Fruit fly (Drosophila melanogaster) whole organism, embryonic: ENCODE data around the gene TfIIA-S.
A peak's percentile ranks its signal among the peaks of the same experiment; 100 is the strongest.

Experiments used
- Awh ChIP-seq: fragments of 200-800 bp; sonication (Bioruptor generic); IDR thresholded peaks from 2 replicates; pipeline ENCODE4, ENCODE4 v1.3.6; 2022; ENCODE audit warnings: missing biosample characterization, missing genetic modification characterization
- Bgb ChIP-seq: fragments of 200-800 bp; sonication (Bioruptor generic); IDR thresholded peaks from 2 replicates; pipeline ENCODE4 v1.3.6; 2022; ENCODE audit warnings: missing biosample characterization, missing genetic modification characterization; ENCODE audit not compliant: partially characterized antibody
- CG11398 ChIP-seq: fragments of 200-800 bp; sonication (Bioruptor generic); optimal IDR thresholded peaks from 2 replicates; lab custom pipeline; 2016; ENCODE audit warnings: missing biosample characterization, missing genetic modification characterization
- CG12236 ChIP-seq: fragments of 200-800 bp; sonication (Bioruptor generic); optimal IDR thresholded peaks from 2 replicates; lab custom pipeline; 2016; ENCODE audit warnings: missing biosample characterization, missing genetic modification characterization
- CG13894 ChIP-seq: fragments of 200-800 bp; sonication (Bioruptor generic); optimal IDR thresholded peaks from 3 replicates; lab custom pipeline; 2018; ENCODE audit warnings: missing biosample characterization, mild to moderate bottlenecking, missing genetic modification characterization, moderate library complexity
- CG14441 ChIP-seq: fragments of 200-800 bp; sonication (Bioruptor generic); IDR thresholded peaks from 2 replicates; pipeline ENCODE4 v1.3.6; 2022; ENCODE audit warnings: missing biosample characterization, missing genetic modification characterization
- CG1529 ChIP-seq: fragments of 200-800 bp; sonication (Bioruptor generic); optimal IDR thresholded peaks from 3 replicates; lab custom pipeline; 2018; ENCODE audit warnings: missing biosample characterization, missing genetic modification characterization
- CG2199 ChIP-seq: fragments of 200-800 bp; sonication (Bioruptor generic); IDR thresholded peaks from 3 replicates; pipeline ENCODE4 v1.3.6; 2022; ENCODE audit warnings: missing biosample characterization, missing genetic modification characterization
- CG31224 ChIP-seq: fragments of 200-800 bp; sonication (Bioruptor generic); IDR thresholded peaks from 2 replicates; pipeline ENCODE4 v1.3.6; 2022; ENCODE audit warnings: missing biosample characterization, missing genetic modification characterization
- CG32532 ChIP-seq: fragments of 200-800 bp; sonication (Bioruptor generic); IDR thresholded peaks from 2 replicates; pipeline ENCODE4 v1.3.6; 2022; ENCODE audit warnings: missing biosample characterization, missing genetic modification characterization
- CG6654 ChIP-seq: fragments of 200-800 bp; sonication (Bioruptor generic); optimal IDR thresholded peaks from 2 replicates; lab custom pipeline; 2017; ENCODE audit warnings: missing biosample characterization, mild to moderate bottlenecking, missing genetic modification characterization
- CG7357 ChIP-seq: fragments of 200-800 bp; sonication (Bioruptor generic); IDR thresholded peaks from 3 replicates; pipeline ENCODE4 v1.3.6; 2022; ENCODE audit warnings: missing biosample characterization, missing genetic modification characterization
- CG8388 ChIP-seq: fragments of 200-800 bp; sonication (Bioruptor generic); optimal IDR thresholded peaks from 2 replicates; lab custom pipeline; 2019; ENCODE audit warnings: missing biosample characterization, mild to moderate bottlenecking, missing genetic modification characterization, moderate library complexity
- CG8478 ChIP-seq: fragments of >200 bp; optimal IDR thresholded peaks from 2 replicates; lab custom pipeline; 2018
- CG8765 ChIP-seq: fragments of 200-800 bp; sonication (Bioruptor generic); IDR thresholded peaks from 2 replicates; pipeline ENCODE4 v1.3.6; 2022; ENCODE audit warnings: missing biosample characterization, missing genetic modification characterization
- Camta ChIP-seq: fragments of 200-800 bp; sonication (Bioruptor generic); optimal IDR thresholded peaks from 2 replicates; lab custom pipeline; 2016; ENCODE audit warnings: missing biosample characterization, missing genetic modification characterization
- D ChIP-seq, 2 experiments: fragments of 200-800 bp in 1 of 2; fragments of >200 bp in 1 of 2; sonication (Bioruptor generic) in 1 of 2; optimal IDR thresholded peaks; 2 replicates in 1 of 2; 3 replicates in 1 of 2; lab custom pipeline; 2017; ENCODE audit warnings: mild to moderate bottlenecking in 1 of 2, missing biosample characterization in 1 of 2, missing genetic modification characterization in 1 of 2, missing genetic modification reagents in 1 of 2
- D19B ChIP-seq: fragments of 200-800 bp; sonication (Bioruptor generic); optimal IDR thresholded peaks from 2 replicates; lab custom pipeline; 2017; ENCODE audit warnings: missing biosample characterization, mild to moderate bottlenecking, missing genetic modification characterization
- ERR ChIP-seq: fragments of 200-800 bp; sonication (Bioruptor generic); optimal IDR thresholded peaks from 2 replicates; lab custom pipeline; 2016; ENCODE audit warnings: missing biosample characterization, missing genetic modification characterization
- HLH3B ChIP-seq: fragments of 200-800 bp; sonication (Bioruptor generic); IDR thresholded peaks from 2 replicates; pipeline ENCODE4 v1.3.6; 2022; ENCODE audit warnings: missing biosample characterization, missing genetic modification characterization
- Lhr ChIP-seq: fragments of 200-800 bp; sonication (Bioruptor generic); optimal IDR thresholded peaks from 3 replicates; lab custom pipeline; 2017; ENCODE audit warnings: mild to moderate bottlenecking, missing biosample characterization, missing genetic modification reagents, missing genetic modification characterization
- MESR4 ChIP-seq: fragments of 200-800 bp; sonication (Bioruptor generic); optimal IDR thresholded peaks from 2 replicates; lab custom pipeline; 2018; ENCODE audit warnings: missing biosample characterization, mild to moderate bottlenecking, missing genetic modification characterization, moderate library complexity
- Nf-YC ChIP-seq: fragments of 200-800 bp; optimal IDR thresholded peaks from 3 replicates; lab custom pipeline; 2019; ENCODE audit warnings: missing biosample characterization, mild to moderate bottlenecking, missing genetic modification characterization, moderate library complexity
- Oli ChIP-seq: fragments of 200-800 bp; sonication (Bioruptor generic); optimal IDR thresholded peaks from 2 replicates; lab custom pipeline; 2018; ENCODE audit warnings: missing biosample characterization, mild to moderate bottlenecking, missing genetic modification characterization, moderate library complexity
- Rfx ChIP-seq: fragments of 200-800 bp; sonication (Bioruptor generic); IDR thresholded peaks from 2 replicates; pipeline ENCODE4 v1.3.6; 2022; ENCODE audit warnings: missing biosample characterization, missing genetic modification characterization
- TFAM ChIP-seq: fragments of 200-800 bp; sonication (Bioruptor generic); optimal IDR thresholded peaks from 2 replicates; lab custom pipeline; 2017; ENCODE audit warnings: missing biosample characterization, missing genetic modification characterization, inconsistent platforms
- Vsx1 ChIP-seq: fragments of 200-800 bp; sonication (Bioruptor generic); optimal IDR thresholded peaks from 2 replicates; lab custom pipeline; 2017; ENCODE audit warnings: missing biosample characterization, mild to moderate bottlenecking, missing genetic modification characterization, missing genetic modification reagents
- ab ChIP-seq: fragments of 200-800 bp; sonication (Bioruptor generic); optimal IDR thresholded peaks from 2 replicates; lab custom pipeline; 2016; ENCODE audit warnings: missing biosample characterization, missing genetic modification characterization
- bbx ChIP-seq: fragments of 200-800 bp; sonication (Bioruptor generic); IDR thresholded peaks from 2 replicates; pipeline ENCODE4 v1.3.6; 2022; ENCODE audit warnings: missing biosample characterization, missing genetic modification characterization; ENCODE audit not compliant: partially characterized antibody
- btn ChIP-seq: fragments of 200-800 bp; sonication (Bioruptor generic); optimal IDR thresholded peaks from 2 replicates; lab custom pipeline; 2016; ENCODE audit warnings: missing biosample characterization, missing genetic modification characterization
- dati ChIP-seq: fragments of 200-800 bp; sonication (Bioruptor generic); IDR thresholded peaks from 2 replicates; pipeline ENCODE4 v1.3.6; 2022; ENCODE audit warnings: missing biosample characterization, missing genetic modification characterization
- dm ChIP-seq: fragments of 200-800 bp; sonication (Bioruptor generic); optimal IDR thresholded peaks from 3 replicates; lab custom pipeline; 2016; ENCODE audit warnings: missing biosample characterization, missing genetic modification characterization
- ewg ChIP-seq: fragments of 200-800 bp; sonication (Bioruptor generic); optimal IDR thresholded peaks from 3 replicates; lab custom pipeline; 2017; ENCODE audit warnings: mild to moderate bottlenecking, missing biosample characterization, missing genetic modification reagents, missing genetic modification characterization
- exex ChIP-seq: fragments of 200-800 bp; sonication (Bioruptor generic); optimal IDR thresholded peaks from 4 replicates; lab custom pipeline; 2018; ENCODE audit warnings: missing biosample characterization, mild to moderate bottlenecking, missing genetic modification characterization, moderate library complexity
- fd3F ChIP-seq: fragments of 200-800 bp; sonication (Bioruptor generic); optimal IDR thresholded peaks from 2 replicates; lab custom pipeline; 2018; ENCODE audit warnings: missing biosample characterization, mild to moderate bottlenecking, missing genetic modification characterization, moderate library complexity
- fd64A ChIP-seq: fragments of 200-800 bp; sonication (Bioruptor generic); optimal IDR thresholded peaks from 3 replicates; lab custom pipeline; 2018; ENCODE audit warnings: missing biosample characterization, mild to moderate bottlenecking, missing genetic modification characterization
- gcm ChIP-seq: fragments of 200-800 bp; sonication (Bioruptor generic); optimal IDR thresholded peaks from 2 replicates; lab custom pipeline; 2019; ENCODE audit warnings: missing biosample characterization, mild to moderate bottlenecking, missing genetic modification characterization, moderate library complexity
- gsb ChIP-seq: fragments of 200-800 bp; sonication (Bioruptor generic); IDR thresholded peaks from 2 replicates; pipeline ENCODE4 v1.3.6; 2022; ENCODE audit warnings: missing biosample characterization, missing genetic modification characterization
- gsb-n ChIP-seq: fragments of 200-800 bp; sonication (Bioruptor generic); optimal IDR thresholded peaks from 3 replicates; lab custom pipeline; 2018; ENCODE audit warnings: missing biosample characterization, mild to moderate bottlenecking, missing genetic modification characterization
- hkb ChIP-seq, 2 experiments: fragments of 200-800 bp in 1 of 2; fragments of >200 bp in 1 of 2; sonication (Bioruptor generic) in 1 of 2; IDR thresholded peaks in 1 of 2; optimal IDR thresholded peaks in 1 of 2; 2 replicates each; pipeline versions ENCODE4 v1.3.6 to Lab custom; 2017 to 2022; ENCODE audit warnings: missing biosample characterization in 1 of 2, missing genetic modification characterization in 1 of 2
- lab ChIP-seq: fragments of 200-800 bp; sonication (Bioruptor generic); optimal IDR thresholded peaks from 3 replicates; lab custom pipeline; 2017; ENCODE audit warnings: missing biosample characterization, missing genetic modification characterization, mild to moderate bottlenecking, moderate library complexity, missing genetic modification reagents
- lmd ChIP-seq: fragments of 200-800 bp; sonication (Bioruptor generic); IDR thresholded peaks from 2 replicates; pipeline ENCODE4 v1.3.6; 2022; ENCODE audit warnings: missing biosample characterization, missing genetic modification characterization
- mld ChIP-seq: fragments of 200-800 bp; sonication (Bioruptor generic); IDR thresholded peaks from 3 replicates; pipeline ENCODE4 v1.3.6; 2022; ENCODE audit warnings: missing biosample characterization, missing genetic modification characterization; ENCODE audit not compliant: partially characterized antibody
- slbo ChIP-seq: fragments of 200-800 bp; sonication (Bioruptor generic); IDR thresholded peaks from 2 replicates; pipeline ENCODE4 v1.3.6; 2022; ENCODE audit warnings: missing biosample characterization, missing genetic modification characterization
- sug ChIP-seq: fragments of 200-800 bp; optimal IDR thresholded peaks from 2 replicates; lab custom pipeline; 2019; ENCODE audit warnings: missing biosample characterization, mild to moderate bottlenecking, missing genetic modification characterization, moderate library complexity
- toy ChIP-seq: fragments of 200-800 bp; sonication (Bioruptor generic); IDR thresholded peaks from 2 replicates; pipeline ENCODE4 v1.3.6; 2022; ENCODE audit warnings: missing biosample characterization, missing genetic modification characterization
- vnd ChIP-seq: fragments of 200-800 bp; sonication (Bioruptor generic); IDR thresholded peaks from 3 replicates; pipeline ENCODE4 v1.3.6; 2022; ENCODE audit warnings: missing biosample characterization, missing genetic modification characterization; ENCODE audit not compliant: partially characterized antibody
- wdn ChIP-seq: fragments of 200-800 bp; sonication (Bioruptor generic); IDR thresholded peaks from 2 replicates; pipeline ENCODE4 v1.3.6; 2022; ENCODE audit warnings: missing biosample characterization, missing genetic modification characterization
- zfh1 ChIP-seq: fragments of 200-800 bp; sonication (Bioruptor generic); IDR thresholded peaks from 3 replicates; pipeline ENCODE4 v1.3.6; 2022; ENCODE audit warnings: missing biosample characterization, missing genetic modification characterization

The TfIIA-S gene

dm6 chr3R:23920874-23921539 lies 30.1 kb upstream of the TfIIA-S start (continued):
- TF ChIP-seq vnd (GFP tag; lab: Robert Waterston, UW): no peak
- peak; percentile 90 for TF ChIP-seq Rfx (GFP tag; lab: Robert Waterston, UW)
- TF ChIP-seq ewg (GFP tag; lab: Kevin White, UChicago): no peak
- no peak for TF ChIP-seq gcm
- no peak for TF ChIP-seq CG8388 (GFP tag; lab: Kevin White, UChicago)
- no peak for TF ChIP-seq dm (GFP tag; lab: Kevin White, UChicago)
- no peak for TF ChIP-seq ERR
- TF ChIP-seq CG31224 (GFP tag; lab: Robert Waterston, UW): peak; percentile 78
- TF ChIP-seq sug: peak; percentile 70
- TF ChIP-seq gsb-n (tag; lab: Kevin White, UChicago): no peak
- no peak for TF ChIP-seq TFAM
- TF ChIP-seq CG12236 (GFP tag; lab: Kevin White, UChicago): no peak
- TF ChIP-seq Awh (GFP tag; lab: Robert Waterston, UW): peak; percentile 64
- no peak for TF ChIP-seq btn (GFP tag; lab: Kevin White, UChicago)
- no peak for TF ChIP-seq CG7357 (GFP tag; lab: Robert Waterston, UW)
- peak; percentile 26 for TF ChIP-seq ab (GFP tag; lab: Kevin White, UChicago)
- peak; percentile 73 for TF ChIP-seq wdn (GFP tag; lab: Robert Waterston, UW)
- TF ChIP-seq zfh1 (GFP tag; lab: Robert Waterston, UW): no peak
- peak; percentile 56; the same call in 1 of the 2 replicates for TF ChIP-seq lmd (GFP tag; lab: Robert Waterston, UW)
- no peak for TF ChIP-seq exex
- no peak for TF ChIP-seq CG1529 (GFP tag; lab: Kevin White, UChicago)
- no peak for TF ChIP-seq Oli (tag; lab: Kevin White, UChicago)
- peak; percentile 76 for TF ChIP-seq Vsx1 (GFP tag; lab: Kevin White, UChicago)
- TF ChIP-seq dati (GFP tag; lab: Robert Waterston, UW): no peak
- TF ChIP-seq CG6654: no peak
- no peak for TF ChIP-seq hkb (optimal IDR thresholded peaks at IDR 0.05; lab: Kevin White, UChicago)
- no peak; the same call in 1 of the 2 replicates for TF ChIP-seq hkb (GFP tag; IDR thresholded peaks at IDR 0.05; lab: Robert Waterston, UW)
- TF ChIP-seq fd64A (GFP tag; lab: Kevin White, UChicago): no peak
- peak; percentile 62 for TF ChIP-seq CG14441 (GFP tag; lab: Robert Waterston, UW)
- no peak for TF ChIP-seq MESR4 (GFP tag; lab: Kevin White, UChicago)
- peak; percentile 56; the same call in 1 of the 2 replicates for TF ChIP-seq toy (GFP tag; lab: Robert Waterston, UW)
- peak; percentile 71 for TF ChIP-seq gsb (GFP tag; lab: Robert Waterston, UW)
- TF ChIP-seq CG11398 (GFP tag; lab: Kevin White, UChicago): peak; percentile 49
- TF ChIP-seq mld (GFP tag; lab: Robert Waterston, UW): no peak
- no peak for TF ChIP-seq Lhr (GFP tag; lab: Kevin White, UChicago)
- peak; percentile 42; the same call in 1 of the 2 replicates for TF ChIP-seq HLH3B (GFP tag; lab: Robert Waterston, UW)
- no peak for TF ChIP-seq CG8478 (lab: Kevin White, UChicago)
- TF ChIP-seq Nf-YC: peak; percentile 32
- no peak for TF ChIP-seq Camta (GFP tag; lab: Kevin White, UChicago)
- peak; percentile 92 for TF ChIP-seq CG13894 (tag; lab: Kevin White, UChicago)
- TF ChIP-seq D (optimal IDR thresholded peaks at IDR 0.05; lab: Kevin White, UChicago): no peak
- no peak for TF ChIP-seq D (GFP tag; optimal IDR thresholded peaks at IDR 0.05; lab: Kevin White, UChicago)
- peak; percentile 57 for TF ChIP-seq fd3F
- peak; percentile 87 for TF ChIP-seq slbo (GFP tag; lab: Robert Waterston, UW)
- TF ChIP-seq bbx (GFP tag; lab: Robert Waterston, UW): no peak
- TF ChIP-seq lab (GFP tag; lab: Kevin White, UChicago): peak; percentile 83
- peak; percentile 83 for TF ChIP-seq CG32532 (GFP tag; lab: Robert Waterston, UW)
- TF ChIP-seq D19B (GFP tag; lab: Kevin White, UChicago): peak; percentile 26
- no peak for TF ChIP-seq Bgb
- no peak; the same call in 1 of the 2 replicates for TF ChIP-seq CG8765 (GFP tag; lab: Robert Waterston, UW)
- no peak for TF ChIP-seq CG2199
